Worm (Caenorhabditis elegans) whole organism, midembryonic: ENCODE data around the gene H14N18.2.

ENCODE experiments used
- T22C8.4 ChIP-seq: fragments of 200-800 bp; sonication (Bioruptor generic); IDR thresholded peaks from 2 replicates; pipeline ENCODE4 v1.3.6; 2022; ENCODE audit warnings: missing genetic modification characterization, missing compliant biosample characterization
- med-1 ChIP-seq: sonication (generic microtip); optimal IDR thresholded peaks from 2 replicates; lab custom pipeline; 2017; ENCODE audit warnings: missing genetic modification characterization, mild to moderate bottlenecking, missing compliant biosample characterization, antibody characterized with exemption, missing genetic modification reagents; ENCODE audit not compliant: insufficient read depth

DNA sequence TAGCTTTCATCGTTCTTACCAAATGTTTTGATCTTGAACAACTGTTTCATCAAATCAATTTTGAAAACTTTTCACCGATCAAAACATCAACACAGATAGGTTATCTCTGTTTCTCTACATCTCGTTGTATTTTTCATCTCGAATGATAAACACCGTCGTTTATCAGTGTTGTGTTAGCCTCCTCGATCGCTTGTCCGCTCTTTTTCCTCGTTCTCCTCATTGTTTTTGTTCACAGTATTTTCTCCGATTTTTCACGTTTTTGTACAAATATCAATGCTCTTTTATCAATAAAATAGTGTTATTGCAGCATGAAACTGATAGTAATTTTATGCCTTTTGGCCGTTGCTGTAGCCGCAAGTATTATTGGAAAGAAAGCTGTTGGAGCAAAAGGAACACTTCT lies 9.6 kb upstream of the H14N18.2 start, which contains the start of gene ttr-47:
- TF ChIP-seq med-1 (GFP tag; lab: Kevin White, UChicago) = no peak
- TF ChIP-seq T22C8.4 (GFP tag; lab: Robert Waterston, UW) = no peak
